Worm (Caenorhabditis elegans): Measurements from ENCODE around the gene zyg-12.

The zyg-12 gene

ce11 chrII:4955353-4955752 is 5.7 kb downstream of the zyg-12 start, which contains the start of gene pbs-3:
TSS of gene pbs-3 (minus strand) at chrII:4955427.
- TF ChIP-seq tab-1 (GFP tag; IDR thresholded peaks at IDR 0.05) (no peak), ref-1 (GFP tag; conservative IDR thresholded peaks at IDR 0.05) (no peak), flt-1 (GFP tag; IDR thresholded peaks at IDR 0.05) (0 out of 2 replicates have a peak, but pooled peaks have one; percentile 56), T22C8.4 (GFP tag; IDR thresholded peaks at IDR 0.05) (no peak), klf-2 (GFP tag; conservative IDR thresholded peaks at IDR 0.05) (no peak), ztf-23 (GFP tag; IDR thresholded peaks at IDR 0.05) (no peak), med-1 (GFP tag; optimal IDR thresholded peaks at IDR 0.05; ENCODE audit: insufficient read depth) (no peak), cog-1 (tag; optimal IDR thresholded peaks at IDR 0.05) (peak; percentile 12), ztf-29 (GFP tag; IDR thresholded peaks at IDR 0.05) (no peak)

- no peak for TF ChIP-seq tab-1 (GFP tag; IDR thresholded peaks at IDR 0.05)
- TF ChIP-seq cog-1 (tag; optimal IDR thresholded peaks at IDR 0.05): no peak
- no peak for TF ChIP-seq ref-1 (GFP tag; conservative IDR thresholded peaks at IDR 0.05)
- no peak for TF ChIP-seq klf-2 (GFP tag; conservative IDR thresholded peaks at IDR 0.05)
- 0 out of 2 replicates have a peak, but pooled peaks have one; percentile 19 for TF ChIP-seq ztf-23 (GFP tag; IDR thresholded peaks at IDR 0.05)
- TF ChIP-seq flt-1 (GFP tag; IDR thresholded peaks at IDR 0.05): no peak
Measured at ce11 chrII:4959719-4960118, 10.0 kb downstream of the zyg-12 start, which contains the start of gene ulp-2. TSS of gene ulp-2 (minus strand) at chrII:4959876.

- TF ChIP-seq ref-1 (GFP tag; conservative IDR thresholded peaks at IDR 0.05) (no peak), T22C8.4 (GFP tag; IDR thresholded peaks at IDR 0.05) (no peak), cog-1 (tag; optimal IDR thresholded peaks at IDR 0.05) (no peak), med-1 (GFP tag; optimal IDR thresholded peaks at IDR 0.05; ENCODE audit: insufficient read depth) (no peak), flt-1 (GFP tag; IDR thresholded peaks at IDR 0.05) (no peak), tab-1 (GFP tag; IDR thresholded peaks at IDR 0.05) (no peak), klf-2 (GFP tag; conservative IDR thresholded peaks at IDR 0.05) (no peak)
Measured at ce11 chrII:4960690-4961089, 11.0 kb downstream of the zyg-12 start.

ce11 chrII:4966576-4966975 is 16.9 kb downstream of the zyg-12 start:
- TF ChIP-seq cog-1 (tag; optimal IDR thresholded peaks at IDR 0.05) (no peak), ztf-29 (GFP tag; IDR thresholded peaks at IDR 0.05) (no peak), med-1 (GFP tag; optimal IDR thresholded peaks at IDR 0.05; ENCODE audit: insufficient read depth) (no peak), klf-2 (GFP tag; conservative IDR thresholded peaks at IDR 0.05) (no peak), tab-1 (GFP tag; IDR thresholded peaks at IDR 0.05) (no peak), ztf-23 (GFP tag; IDR thresholded peaks at IDR 0.05) (no peak), ref-1 (GFP tag; conservative IDR thresholded peaks at IDR 0.05) (no peak), T22C8.4 (GFP tag; IDR thresholded peaks at IDR 0.05) (no peak), flt-1 (GFP tag; IDR thresholded peaks at IDR 0.05) (no peak)

- no peak for TF ChIP-seq klf-2 (GFP tag; conservative IDR thresholded peaks at IDR 0.05)
- TF ChIP-seq med-1 (GFP tag; optimal IDR thresholded peaks at IDR 0.05; ENCODE audit: insufficient read depth): no peak
- no peak for TF ChIP-seq flt-1 (GFP tag; IDR thresholded peaks at IDR 0.05)
- no peak for TF ChIP-seq T22C8.4 (GFP tag; IDR thresholded peaks at IDR 0.05)
- no peak for TF ChIP-seq ref-1 (GFP tag; conservative IDR thresholded peaks at IDR 0.05)
- TF ChIP-seq cog-1 (tag; optimal IDR thresholded peaks at IDR 0.05): no peak
- TF ChIP-seq ztf-23 (GFP tag; IDR thresholded peaks at IDR 0.05): no peak
- TF ChIP-seq ztf-29 (GFP tag; IDR thresholded peaks at IDR 0.05): no peak
- no peak for TF ChIP-seq tab-1 (GFP tag; IDR thresholded peaks at IDR 0.05)
Measured at ce11 chrII:4967636-4968035, 17.9 kb downstream of the zyg-12 start.

ce11 chrII:4968863-4969262 is 19.2 kb downstream of the zyg-12 start, which contains the start of gene shc-2:
TSS of gene shc-2 (plus strand) at chrII:4969163.
- TF ChIP-seq ztf-23 (GFP tag; IDR thresholded peaks at IDR 0.05) (no peak), T22C8.4 (GFP tag; IDR thresholded peaks at IDR 0.05) (no peak), cog-1 (tag; optimal IDR thresholded peaks at IDR 0.05) (no peak), klf-2 (GFP tag; conservative IDR thresholded peaks at IDR 0.05) (no peak), med-1 (GFP tag; optimal IDR thresholded peaks at IDR 0.05; ENCODE audit: insufficient read depth) (no peak), ztf-29 (GFP tag; IDR thresholded peaks at IDR 0.05) (no peak), tab-1 (GFP tag; IDR thresholded peaks at IDR 0.05) (no peak), flt-1 (GFP tag; IDR thresholded peaks at IDR 0.05) (no peak), ref-1 (GFP tag; conservative IDR thresholded peaks at IDR 0.05) (no peak)

- TF ChIP-seq klf-2 (GFP tag; conservative IDR thresholded peaks at IDR 0.05) (no peak), med-1 (GFP tag; optimal IDR thresholded peaks at IDR 0.05; ENCODE audit: insufficient read depth) (no peak), ref-1 (GFP tag; conservative IDR thresholded peaks at IDR 0.05) (no peak), ztf-29 (GFP tag; IDR thresholded peaks at IDR 0.05) (no peak), T22C8.4 (GFP tag; IDR thresholded peaks at IDR 0.05) (no peak), tab-1 (GFP tag; IDR thresholded peaks at IDR 0.05) (no peak), flt-1 (GFP tag; IDR thresholded peaks at IDR 0.05) (no peak), cog-1 (tag; optimal IDR thresholded peaks at IDR 0.05) (no peak), ztf-23 (GFP tag; IDR thresholded peaks at IDR 0.05) (no peak)
Measured at ce11 chrII:4974448-4974951, 24.8 kb downstream of the zyg-12 start.

ce11 chrII:4975311-4975710 is 25.6 kb downstream of the zyg-12 start:
- no peak for TF ChIP-seq ztf-23 (GFP tag; IDR thresholded peaks at IDR 0.05)
- TF ChIP-seq ref-1 (GFP tag; conservative IDR thresholded peaks at IDR 0.05): no peak
- TF ChIP-seq ztf-29 (GFP tag; IDR thresholded peaks at IDR 0.05): no peak
- TF ChIP-seq T22C8.4 (GFP tag; IDR thresholded peaks at IDR 0.05): no peak
- TF ChIP-seq cog-1 (tag; optimal IDR thresholded peaks at IDR 0.05): no peak
- no peak for TF ChIP-seq med-1 (GFP tag; optimal IDR thresholded peaks at IDR 0.05; ENCODE audit: insufficient read depth)
- no peak for TF ChIP-seq flt-1 (GFP tag; IDR thresholded peaks at IDR 0.05)

- no peak for TF ChIP-seq flt-1 (GFP tag; IDR thresholded peaks at IDR 0.05)
- no peak for TF ChIP-seq tab-1 (GFP tag; IDR thresholded peaks at IDR 0.05)
- no peak for TF ChIP-seq T22C8.4 (GFP tag; IDR thresholded peaks at IDR 0.05)
- no peak for TF ChIP-seq ztf-29 (GFP tag; IDR thresholded peaks at IDR 0.05)
- no peak for TF ChIP-seq cog-1 (tag; optimal IDR thresholded peaks at IDR 0.05)
- no peak for TF ChIP-seq ref-1 (GFP tag; conservative IDR thresholded peaks at IDR 0.05)
- TF ChIP-seq ztf-23 (GFP tag; IDR thresholded peaks at IDR 0.05): no peak
- TF ChIP-seq klf-2 (GFP tag; conservative IDR thresholded peaks at IDR 0.05): no peak
- TF ChIP-seq med-1 (GFP tag; optimal IDR thresholded peaks at IDR 0.05; ENCODE audit: insufficient read depth): no peak
Measured at ce11 chrII:4981682-4982404, 32.1 kb downstream of the zyg-12 start.

Measured in whole organism, midembryonic.